Worm (Caenorhabditis elegans) whole organism, L4 larva: Measurements from ENCODE around the gene mpst-2.

Experiments used
- hmg-1.1 ChIP-seq: fragments of 200-800 bp; sonication (Bioruptor generic); IDR thresholded peaks from 2 replicates; pipeline ENCODE4 v1.3.6; 2022; ENCODE audit warnings: missing genetic modification reagents, missing genetic modification characterization, missing compliant biosample characterization
- lir-3 ChIP-seq: sonication (generic microtip); optimal IDR thresholded peaks from 2 replicates; lab custom pipeline; 2016; ENCODE audit warnings: mild to moderate bottlenecking, missing genetic modification characterization, missing compliant biosample characterization
- nhr-77 ChIP-seq: fragments of 150-350 bp; optimal IDR thresholded peaks from 2 replicates; lab custom pipeline; 2014; ENCODE audit warnings: missing biosample characterization, missing genetic modification characterization
- snpc-1.2 ChIP-seq: fragments of 200-800 bp; sonication (Bioruptor generic); IDR thresholded peaks from 2 replicates; pipeline ENCODE4 v1.3.6; 2022; ENCODE audit warnings: missing genetic modification reagents, missing genetic modification characterization, missing compliant biosample characterization

DNA sequence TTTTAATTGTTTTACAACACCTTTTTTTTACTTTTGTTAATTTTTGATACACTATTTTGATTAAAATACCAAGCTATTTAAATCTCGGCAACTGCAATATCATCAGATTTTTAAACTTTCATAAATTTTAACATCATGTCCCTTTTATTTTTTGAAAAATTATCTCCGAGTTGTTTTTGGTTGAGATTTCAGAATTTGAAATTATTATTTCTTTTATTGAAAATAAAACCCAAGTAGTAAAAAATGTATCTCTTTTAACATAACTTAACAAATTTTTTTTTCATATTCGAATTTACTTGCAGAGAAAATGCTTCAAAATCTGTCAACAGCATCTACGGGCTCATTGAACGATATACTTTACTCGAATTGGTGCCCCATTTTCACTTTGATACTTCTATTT lies 22.3 kb upstream of the mpst-2 start, which contains the start of gene H12D21.11:
- no peak for TF ChIP-seq hmg-1.1
- TF ChIP-seq snpc-1.2 (GFP tag; lab: Robert Waterston, UW) = no peak
- no peak for TF ChIP-seq nhr-77 (tag; lab: Kevin White, UChicago)
- TF ChIP-seq lir-3 (tag; lab: Kevin White, UChicago) = no peak
